Fruit fly (Drosophila melanogaster): ENCODE data around the gene CG9426.

dm6 chr2L:13204151-13204550 is 15.6 kb downstream of the CG9426 start:
- no peak for TF ChIP-seq Myc (optimal IDR thresholded peaks at IDR 0.05)
- TF ChIP-seq h (optimal IDR thresholded peaks at IDR 0.05), result no peak
- TF ChIP-seq insv (optimal IDR thresholded peaks at IDR 0.05), result no peak
- no peak for TF ChIP-seq psq (optimal IDR thresholded peaks at IDR 0.05)
- no peak for TF ChIP-seq Sin3A (optimal IDR thresholded peaks at IDR 0.05)

Measured in Kc167 (cell line).